Fruit fly (Drosophila melanogaster): ENCODE results near the gene Oat.

The Oat gene

DNA sequence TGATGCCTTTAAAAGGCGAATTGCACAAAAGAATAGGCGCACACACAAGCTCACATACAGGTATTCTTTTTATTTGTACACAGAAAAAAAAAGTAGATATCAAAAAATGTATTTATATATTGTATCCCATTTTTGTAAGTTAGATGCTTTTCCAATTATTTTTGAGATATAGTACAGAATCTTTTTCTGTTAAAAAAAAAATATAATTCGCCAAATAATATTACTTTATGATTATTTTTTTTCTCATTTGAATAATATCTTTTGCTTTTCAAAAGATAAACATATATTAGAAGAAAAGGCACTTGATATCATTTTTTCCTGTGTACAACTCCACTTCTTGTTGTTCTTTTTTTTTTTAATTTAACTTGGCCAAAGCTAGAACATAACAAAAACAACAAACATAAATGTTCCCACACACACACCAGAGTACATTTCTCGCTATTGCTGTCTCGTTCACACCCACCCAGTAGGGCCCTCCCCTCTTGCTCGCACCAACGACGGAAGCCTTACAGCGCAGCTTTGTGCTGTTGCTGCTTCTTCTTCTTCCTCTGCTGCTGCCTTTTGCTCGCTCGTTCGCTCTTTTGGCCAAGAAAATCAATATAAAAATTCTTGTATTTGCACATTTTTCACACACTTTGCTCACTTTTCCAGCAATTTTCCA is 14.7 kb downstream of the Oat start (continued):
- TF ChIP-seq gcm (GFP tag; optimal IDR thresholded peaks at IDR 0.05) (peak; percentile 61), CG17359 (tag; optimal IDR thresholded peaks at IDR 0.05) (peak; percentile 80), stwl (tag; optimal IDR thresholded peaks at IDR 0.05) (no peak), Bteb2 (GFP tag; optimal IDR thresholded peaks at IDR 0.05) (peak; percentile 14), ato (GFP tag; IDR thresholded peaks at IDR 0.05; ENCODE audit: partially characterized antibody) (no peak), CG9932 (GFP tag; IDR thresholded peaks at IDR 0.05) (peak; percentile 79), CG1603 (tag; optimal IDR thresholded peaks at IDR 0.05) (no peak), pb (GFP tag; optimal IDR thresholded peaks at IDR 0.05) (no peak), CG6683 (GFP tag; optimal IDR thresholded peaks at IDR 0.05) (peak; percentile 66), unpg (GFP tag; optimal IDR thresholded peaks at IDR 0.05) (peak; percentile 83), br (optimal IDR thresholded peaks at IDR 0.05) (no peak), CG10431 (GFP tag; optimal IDR thresholded peaks at IDR 0.05) (no peak), ara (GFP tag; IDR thresholded peaks at IDR 0.05) (no peak), corto (GFP tag; optimal IDR thresholded peaks at IDR 0.05) (no peak), amos (GFP tag; IDR thresholded peaks at IDR 0.05; ENCODE audit: partially characterized antibody) (no peak), Aef1 (GFP tag; IDR thresholded peaks at IDR 0.05) (peak; percentile 74), dimm (GFP tag; IDR thresholded peaks at IDR 0.05) (no peak), Scr (GFP tag; IDR thresholded peaks at IDR 0.05; ENCODE audit: partially characterized antibody) (no peak), CG10565 (GFP tag; optimal IDR thresholded peaks at IDR 0.05) (no peak), Bdp1 (GFP tag; optimal IDR thresholded peaks at IDR 0.05) (no peak), Dll (GFP tag; IDR thresholded peaks at IDR 0.05; ENCODE audit: partially characterized antibody) (no peak), CG4730 (GFP tag; IDR thresholded peaks at IDR 0.05) (peak; percentile 74), Deaf1 (tag; optimal IDR thresholded peaks at IDR 0.05) (peak; percentile 53), ken (GFP tag; IDR thresholded peaks at IDR 0.05) (no peak), CG2199 (GFP tag; IDR thresholded peaks at IDR 0.05) (no peak), fd96Cb (tag; optimal IDR thresholded peaks at IDR 0.05) (peak; percentile 81), nmo (GFP tag; optimal IDR thresholded peaks at IDR 0.05) (peak; percentile 82), CG8388 (GFP tag; optimal IDR thresholded peaks at IDR 0.05) (peak; percentile 78), CG33213 (GFP tag; optimal IDR thresholded peaks at IDR 0.05) (no peak), Gsc (GFP tag; IDR thresholded peaks at IDR 0.05) (no peak), fd3F (GFP tag; optimal IDR thresholded peaks at IDR 0.05) (peak; percentile 62), CG13287 (GFP tag; IDR thresholded peaks at IDR 0.05; ENCODE audit: partially characterized antibody) (no peak), dysf (GFP tag; IDR thresholded peaks at IDR 0.05) (peak; percentile 87; the same call in 2 of the 3 replicates), peb (GFP tag; IDR thresholded peaks at IDR 0.05) (peak; percentile 35; the same call in 1 of the 2 replicates), Eip74EF (GFP tag; optimal IDR thresholded peaks at IDR 0.05) (no peak), MBD-R2 (GFP tag; IDR thresholded peaks at IDR 0.05) (peak; percentile 26; the same call in 1 of the 2 replicates), ems (GFP tag; optimal IDR thresholded peaks at IDR 0.05) (no peak), CG2120 (GFP tag; optimal IDR thresholded peaks at IDR 0.05) (peak; percentile 64), CG7928 (GFP tag; optimal IDR thresholded peaks at IDR 0.05) (no peak), CG32532 (GFP tag; IDR thresholded peaks at IDR 0.05) (peak; percentile 89), CG1602 (GFP tag; optimal IDR thresholded peaks at IDR 0.05) (peak; percentile 47), Sin3A (optimal IDR thresholded peaks at IDR 0.05) (no peak), CG11093 (GFP tag; IDR thresholded peaks at IDR 0.05) (no peak; the same call in 2 of the 3 replicates), sd (tag; optimal IDR thresholded peaks at IDR 0.05) (peak; percentile 19), CG9797 (GFP tag; optimal IDR thresholded peaks at IDR 0.05) (no peak), Dip3 (GFP tag; optimal IDR thresholded peaks at IDR 0.05) (no peak), CG7372 (GFP tag; IDR thresholded peaks at IDR 0.05) (peak; percentile 72), CG10321 (GFP tag; IDR thresholded peaks at IDR 0.05) (peak; percentile 55), insv (GFP tag; optimal IDR thresholded peaks at IDR 0.05) (no peak), unc-4 (GFP tag; IDR thresholded peaks at IDR 0.05; ENCODE audit: partially characterized antibody) (no peak)

All from whole organism, embryonic.